Worm (Caenorhabditis elegans): ENCODE measurements around the gene C08D8.1.

DNA sequence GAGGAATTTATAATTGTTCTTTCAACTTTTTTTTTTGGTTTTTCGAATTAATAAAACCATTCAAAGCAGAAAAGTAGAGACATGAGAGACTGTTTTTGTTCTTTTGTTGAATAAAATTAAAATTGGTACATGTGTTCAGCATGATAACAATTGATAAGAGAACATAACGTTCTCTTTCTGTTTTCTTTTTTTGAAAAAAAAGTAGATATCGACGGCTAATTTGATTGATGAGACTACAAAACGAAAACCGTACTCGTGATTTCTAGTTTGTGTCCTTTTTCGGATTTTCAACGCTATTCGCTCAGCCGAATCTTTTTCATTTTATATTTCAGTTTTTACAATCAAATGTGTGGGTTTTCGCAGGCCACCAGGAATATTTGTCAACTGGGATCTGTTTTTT, at the start of gene C08D8.1:
- TF ChIP-seq flt-1 (GFP tag; IDR thresholded peaks at IDR 0.05), result no peak
- no peak for TF ChIP-seq tab-1 (GFP tag; IDR thresholded peaks at IDR 0.05)
- TF ChIP-seq cog-1 (tag; optimal IDR thresholded peaks at IDR 0.05), result no peak
- no peak for TF ChIP-seq ztf-23 (GFP tag; IDR thresholded peaks at IDR 0.05)
- no peak for TF ChIP-seq klf-2 (GFP tag; conservative IDR thresholded peaks at IDR 0.05)
- no peak for TF ChIP-seq T22C8.4 (GFP tag; IDR thresholded peaks at IDR 0.05)
- no peak for TF ChIP-seq med-1 (GFP tag; optimal IDR thresholded peaks at IDR 0.05; ENCODE audit: insufficient read depth)
- no peak for TF ChIP-seq ref-1 (GFP tag; conservative IDR thresholded peaks at IDR 0.05)
